Worm (Caenorhabditis elegans) whole organism, young adult: Measurements from ENCODE around the gene lgc-30.
"Not testable (repeated sequence)": the region's sequence is repeated elsewhere in the genome, so short reads cannot be mapped to it uniquely, and the experiment has no call there.

ENCODE experiments used
- B0019.2 ChIP-seq: fragments of 200-800 bp; sonication (Bioruptor generic); conservative IDR thresholded peaks from 2 replicates; pipeline ENCODE4 v1.3.6; 2022; ENCODE audit warnings: missing genetic modification reagents, missing genetic modification characterization, missing compliant biosample characterization
- F23B12.7 ChIP-seq: sonication (generic microtip); optimal IDR thresholded peaks from 2 replicates; lab custom pipeline; 2017; ENCODE audit warnings: missing genetic modification characterization, mild to moderate bottlenecking, missing compliant biosample characterization, antibody characterized with exemption, moderate library complexity; ENCODE audit not compliant: insufficient read depth
- F33H1.4 ChIP-seq: fragments of 200-800 bp; sonication (Bioruptor generic); IDR thresholded peaks from 2 replicates; pipeline ENCODE4 v1.3.6; 2022; ENCODE audit warnings: missing genetic modification reagents, missing genetic modification characterization, missing compliant biosample characterization
- F55B11.4 ChIP-seq: sonication (generic microtip); optimal IDR thresholded peaks from 2 replicates; lab custom pipeline; 2016; ENCODE audit warnings: missing compliant biosample characterization, missing genetic modification characterization, borderline replicate concordance; ENCODE audit not compliant: insufficient read depth
- T26A5.8 ChIP-seq: sonication (generic microtip); optimal IDR thresholded peaks from 2 replicates; lab custom pipeline; 2016; ENCODE audit warnings: missing genetic modification characterization, missing compliant biosample characterization
- Y53G8AR.9 ChIP-seq: fragments of 200-800 bp; sonication (Bioruptor generic); conservative IDR thresholded peaks from 2 replicates; pipeline ENCODE4 v1.3.6; 2022; ENCODE audit warnings: missing genetic modification reagents, missing genetic modification characterization, missing compliant biosample characterization
- Y56A3A.18 ChIP-seq: fragments of 200-800 bp; sonication (Bioruptor generic); IDR thresholded peaks from 2 replicates; pipeline ENCODE4 v1.3.6; 2022; ENCODE audit warnings: missing genetic modification reagents, missing genetic modification characterization, missing compliant biosample characterization
- ama-1 ChIP-seq, 3 experiments: fragments of 150-350 bp in 1 of 3; sonication (generic microtip) in 2 of 3; optimal IDR thresholded peaks; 2 replicates each; lab custom pipeline; 2014 to 2018; ENCODE audit warnings: missing biosample characterization in 2 of 3, missing genetic modification characterization in 2 of 3, missing genetic modification reagents in 2 of 3
- ceh-100 ChIP-seq: fragments of 200-800 bp; sonication (Bioruptor generic); IDR thresholded peaks from 2 replicates; pipeline ENCODE4 v1.3.6; 2022; ENCODE audit warnings: missing genetic modification reagents, missing genetic modification characterization, missing compliant biosample characterization
- ceh-27 ChIP-seq: fragments of 200-800 bp; sonication (Bioruptor generic); optimal IDR thresholded peaks from 2 replicates; lab custom pipeline; 2018; ENCODE audit warnings: mild to moderate bottlenecking, missing genetic modification characterization, moderate library complexity, missing compliant biosample characterization
- ceh-58 ChIP-seq: fragments of 200-800 bp; sonication (Bioruptor generic); IDR thresholded peaks from 2 replicates; pipeline ENCODE4 v1.3.6; 2022; ENCODE audit warnings: missing genetic modification characterization, missing compliant biosample characterization
- die-1 ChIP-seq: sonication (generic microtip); optimal IDR thresholded peaks from 2 replicates; lab custom pipeline; 2016; ENCODE audit warnings: missing genotype, mild to moderate bottlenecking, missing genetic modification characterization, missing compliant biosample characterization
- dox-1 ChIP-seq: fragments of 200-800 bp; sonication (Bioruptor generic); IDR thresholded peaks from 2 replicates; pipeline ENCODE4 v1.3.6; 2022; ENCODE audit warnings: missing genetic modification reagents, missing genetic modification characterization, missing compliant biosample characterization
- dpff-1 ChIP-seq: sonication (generic microtip); optimal IDR thresholded peaks from 2 replicates; lab custom pipeline; 2017; ENCODE audit warnings: mild to moderate bottlenecking, missing genetic modification characterization, missing compliant biosample characterization
- egl-18 ChIP-seq: fragments of 200-800 bp; sonication (Bioruptor generic); IDR thresholded peaks from 2 replicates; pipeline ENCODE4 v1.3.6; 2022; ENCODE audit warnings: missing genetic modification reagents, missing genetic modification characterization, missing compliant biosample characterization
- ets-4 ChIP-seq: fragments of 200-800 bp; sonication (Bioruptor generic); optimal IDR thresholded peaks from 2 replicates; lab custom pipeline; 2018; ENCODE audit warnings: mild to moderate bottlenecking, missing genetic modification characterization, missing compliant biosample characterization
- fkh-3 ChIP-seq: sonication (generic microtip); optimal IDR thresholded peaks from 2 replicates; lab custom pipeline; 2016; ENCODE audit warnings: mild to moderate bottlenecking, missing genetic modification characterization, missing compliant biosample characterization
- hmg-1.2 ChIP-seq: fragments of 200-800 bp; sonication (Bioruptor generic); IDR thresholded peaks from 2 replicates; pipeline ENCODE4 v1.3.6; 2022; ENCODE audit warnings: missing genetic modification reagents, missing genetic modification characterization, missing compliant biosample characterization
- lag-1 ChIP-seq: fragments of 200-800 bp; sonication (Bioruptor generic); IDR thresholded peaks from 2 replicates; pipeline ENCODE4 v1.3.6; 2022; ENCODE audit warnings: missing genetic modification reagents, missing genetic modification characterization, missing compliant biosample characterization
- lin-40 ChIP-seq: sonication (generic microtip); optimal IDR thresholded peaks from 2 replicates; lab custom pipeline; 2016; ENCODE audit warnings: missing genetic modification characterization, mild to moderate bottlenecking, missing compliant biosample characterization, missing genotype, missing genetic modification reagents
- lsl-1 ChIP-seq: fragments of 200-800 bp; sonication (Bioruptor generic); optimal IDR thresholded peaks from 2 replicates; lab custom pipeline; 2018; ENCODE audit warnings: mild to moderate bottlenecking, missing genetic modification characterization, moderate library complexity, missing compliant biosample characterization
- madf-8 ChIP-seq: fragments of 200-800 bp; sonication (Bioruptor generic); conservative IDR thresholded peaks from 2 replicates; pipeline ENCODE4 v1.3.6; 2022; ENCODE audit warnings: missing genetic modification reagents, missing genetic modification characterization, missing compliant biosample characterization
- mcd-1 ChIP-seq: fragments of 200-800 bp; sonication (Bioruptor generic); IDR thresholded peaks from 2 replicates; pipeline ENCODE4 v1.3.6; 2022; ENCODE audit warnings: missing genetic modification reagents, missing genetic modification characterization, missing compliant biosample characterization
- mel-28 ChIP-seq: sonication (generic microtip); optimal IDR thresholded peaks from 2 replicates; lab custom pipeline; 2016; ENCODE audit warnings: borderline replicate concordance, mild to moderate bottlenecking, missing genetic modification characterization, missing compliant biosample characterization
- repo-1 ChIP-seq: sonication (generic microtip); optimal IDR thresholded peaks from 2 replicates; lab custom pipeline; 2017; ENCODE audit warnings: mild to moderate bottlenecking, missing genetic modification characterization, missing compliant biosample characterization
- snpc-1.3 ChIP-seq: sonication (generic microtip); optimal IDR thresholded peaks from 2 replicates; lab custom pipeline; 2017; ENCODE audit warnings: missing genetic modification characterization, mild to moderate bottlenecking, missing compliant biosample characterization, antibody characterized with exemption, moderate library complexity, missing genotype, missing genetic modification reagents; ENCODE audit not compliant: insufficient read depth
- snpc-4 ChIP-seq, 5 experiments: fragments of 150-350 bp in 1 of 5; sonication (generic microtip) in 4 of 5; optimal IDR thresholded peaks; 2 replicates each; lab custom pipeline; 2014 to 2018; ENCODE audit warnings: missing genetic modification characterization in 5 of 5, missing biosample characterization in 3 of 5, antibody characterized with exemption in 2 of 5, mild to moderate bottlenecking in 2 of 5, missing compliant biosample characterization in 2 of 5, missing genotype in 2 of 5, moderate library complexity in 2 of 5, missing genetic modification reagents in 1 of 5
- sptf-2 ChIP-seq: fragments of 200-800 bp; sonication (Bioruptor generic); optimal IDR thresholded peaks from 2 replicates; lab custom pipeline; 2018; ENCODE audit warnings: mild to moderate bottlenecking, missing genetic modification characterization, missing compliant biosample characterization
- unc-130 ChIP-seq: sonication (generic microtip); optimal IDR thresholded peaks from 2 replicates; lab custom pipeline; 2016; ENCODE audit warnings: missing genetic modification reagents, missing genetic modification characterization, missing compliant biosample characterization
- xnd-1 ChIP-seq: sonication (generic microtip); optimal IDR thresholded peaks from 2 replicates; lab custom pipeline; 2016; ENCODE audit warnings: missing genotype, missing genetic modification reagents, missing genetic modification characterization, missing compliant biosample characterization
- ztf-22 ChIP-seq: fragments of 200-800 bp; sonication (Bioruptor generic); optimal IDR thresholded peaks from 2 replicates; lab custom pipeline; 2018; ENCODE audit warnings: mild to moderate bottlenecking, missing genetic modification characterization, moderate library complexity, missing compliant biosample characterization
- ztf-28 ChIP-seq: fragments of 200-800 bp; sonication (Bioruptor generic); IDR thresholded peaks from 2 replicates; pipeline ENCODE4 v1.3.6; 2022; ENCODE audit warnings: missing genetic modification reagents, missing genetic modification characterization, missing compliant biosample characterization

lgc-30 gene

DNA sequence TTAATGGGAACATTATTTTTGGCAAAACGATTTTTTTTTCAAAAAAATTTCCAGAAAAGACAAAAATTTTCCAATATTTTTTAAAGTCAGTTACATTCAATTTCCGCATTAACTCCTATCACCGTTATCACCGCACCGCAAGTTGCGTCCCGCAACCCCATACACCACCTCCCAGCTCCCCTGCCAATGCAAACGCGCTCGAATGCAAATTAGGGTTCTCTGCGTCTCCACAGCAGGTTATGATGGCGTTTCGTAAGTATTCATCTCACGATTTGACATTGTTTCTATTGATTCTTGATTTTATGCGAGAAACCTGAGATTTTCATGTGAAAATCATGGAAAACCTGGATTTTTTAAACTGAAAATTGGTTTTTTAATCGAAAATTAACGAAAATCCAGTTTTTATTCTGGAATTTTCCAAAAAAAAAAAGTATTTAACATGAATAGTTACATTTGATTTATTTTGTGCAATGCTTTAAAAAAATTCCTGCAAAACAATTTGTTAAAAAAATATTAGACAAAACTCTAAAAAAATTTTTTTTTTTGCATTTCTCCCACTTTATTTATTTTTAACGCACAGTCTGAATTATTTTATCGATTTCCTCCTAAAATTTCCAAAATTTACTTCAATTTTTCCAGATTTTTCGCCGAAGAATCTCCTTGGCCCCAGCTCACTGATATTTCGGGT lies 39.8 kb upstream of the lgc-30 start, which contains the start of gene mak-2 (continued):
- peak; percentile 95 for TF ChIP-seq mcd-1 (GFP tag; lab: Robert Waterston, UW)

DNA sequence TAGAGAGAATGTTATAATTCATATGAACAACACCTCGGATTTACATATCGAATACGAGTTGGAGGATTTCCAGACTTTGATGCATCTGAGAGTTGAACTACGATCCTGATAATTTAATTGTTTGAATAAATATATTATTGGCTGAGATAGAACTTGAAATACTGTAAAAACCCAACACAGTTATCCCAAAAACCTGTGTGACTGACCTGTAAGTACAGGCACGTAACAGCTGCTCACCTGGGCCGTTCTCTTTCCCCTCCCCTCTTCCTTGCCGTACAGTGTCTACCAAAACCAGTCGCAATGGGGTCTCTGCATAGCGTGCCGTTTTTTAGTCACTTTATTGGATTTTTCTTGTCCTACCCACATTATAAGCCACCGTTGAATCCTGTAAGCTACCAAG lies 19.7 kb upstream of the lgc-30 start, which contains the start of gene fbxc-12:
fbxc-12 (plus strand) TSS at position 301 of the 400 bp plus-strand sequence.
- not testable (repeated sequence) for TF ChIP-seq egl-18 (GFP tag; lab: Robert Waterston, UW); unc-130; madf-8 (GFP tag; lab: Robert Waterston, UW)
- TF ChIP-seq, all 124 proteins: peak for 0; not testable (repeated sequence) for 124

- TF ChIP-seq snpc-1.3 (tag; lab: Kevin White, UChicago), result no peak
These were observed 9.8 kb upstream of the lgc-30 start for ce11 chrIV:914856-915255.

DNA sequence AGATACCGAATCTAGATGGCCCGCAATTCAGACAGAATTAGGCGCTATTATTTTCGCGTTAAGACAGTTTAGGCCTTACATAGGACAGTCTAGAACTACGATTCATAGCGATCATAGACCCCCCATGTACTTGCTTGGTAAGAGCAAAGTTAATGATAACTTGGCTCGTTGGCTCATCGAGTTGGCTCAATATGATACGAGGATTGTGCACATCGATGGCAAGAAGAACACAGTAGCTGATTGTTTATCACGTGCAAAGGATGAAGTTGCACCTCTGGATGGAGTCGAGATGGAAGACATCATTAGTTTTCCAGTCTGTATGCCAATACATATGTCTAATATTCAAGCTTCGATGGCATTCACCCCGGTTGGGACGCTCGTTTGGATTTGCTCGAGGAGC lies 7.0 kb upstream of the lgc-30 start:
- TF ChIP-seq ceh-58 (no peak), die-1 (tag; lab: Kevin White, UChicago) (no peak), F33H1.4 (no peak), dox-1 (GFP tag; lab: Robert Waterston, UW) (no peak), lsl-1 (no peak), ztf-28 (no peak), fkh-3 (no peak), snpc-1.3 (tag; lab: Kevin White, UChicago) (no peak), hmg-1.2 (no peak), F23B12.7 (tag; lab: Kevin White, UChicago) (no peak), lin-40 (tag; lab: Kevin White, UChicago) (no peak), sptf-2 (GFP tag; lab: Kevin White, UChicago) (no peak), ceh-27 (GFP tag; lab: Kevin White, UChicago) (no peak), xnd-1 (tag; lab: Kevin White, UChicago) (no peak)

DNA sequence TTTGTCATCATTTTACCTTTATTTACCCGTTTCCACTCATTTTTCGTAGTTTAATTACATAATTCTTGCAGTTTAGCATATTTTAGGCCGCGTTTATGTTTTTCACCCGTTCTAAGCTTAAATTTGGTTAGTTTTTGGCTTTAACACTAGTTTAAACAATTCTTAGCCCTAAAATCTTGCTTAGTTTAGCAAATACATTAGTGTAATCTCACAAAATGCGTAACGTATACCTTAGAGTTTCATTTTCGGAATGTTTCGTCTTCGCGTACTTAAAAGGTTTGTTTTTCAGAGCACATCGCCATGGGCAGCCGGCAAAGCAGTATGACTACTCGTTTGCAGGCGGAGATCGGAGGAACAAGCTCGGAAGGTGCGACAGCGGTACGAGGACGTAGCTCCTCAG lies 5.0 kb upstream of the lgc-30 start, which contains the start of gene F58H7.5:
F58H7.5 (plus strand) TSS at position 301 of the 400 bp plus-strand sequence.
- TF ChIP-seq B0019.2 (GFP tag; lab: Robert Waterston, UW) (no peak), madf-8 (GFP tag; lab: Robert Waterston, UW) (no peak), ceh-100 (GFP tag; lab: Robert Waterston, UW) (no peak), ama-1 (optimal IDR thresholded peaks at IDR 0.05; lab: Kevin White, UChicago) (no peak), ama-1 (GFP tag; optimal IDR thresholded peaks at IDR 0.05; lab: Kevin White, UChicago) (no peak), T26A5.8 (tag; lab: Kevin White, UChicago) (no peak), ztf-22 (GFP tag; lab: Kevin White, UChicago) (no peak), ets-4 (no peak), mel-28 (tag; lab: Kevin White, UChicago) (no peak), snpc-4 (GFP tag; optimal IDR thresholded peaks at IDR 0.05; lab: Kevin White, UChicago) (no peak), snpc-4 (tag; optimal IDR thresholded peaks at IDR 0.05; lab: Kevin White, UChicago) (no peak), Y56A3A.18 (no peak), lag-1 (no peak), repo-1 (no peak), F33H1.4 (no peak), Y53G8AR.9 (GFP tag; lab: Robert Waterston, UW) (no peak), F55B11.4 (no peak), dpff-1 (tag; lab: Kevin White, UChicago) (no peak)
